Worm (Caenorhabditis elegans): ENCODE data around the gene hlh-25.

DNA sequence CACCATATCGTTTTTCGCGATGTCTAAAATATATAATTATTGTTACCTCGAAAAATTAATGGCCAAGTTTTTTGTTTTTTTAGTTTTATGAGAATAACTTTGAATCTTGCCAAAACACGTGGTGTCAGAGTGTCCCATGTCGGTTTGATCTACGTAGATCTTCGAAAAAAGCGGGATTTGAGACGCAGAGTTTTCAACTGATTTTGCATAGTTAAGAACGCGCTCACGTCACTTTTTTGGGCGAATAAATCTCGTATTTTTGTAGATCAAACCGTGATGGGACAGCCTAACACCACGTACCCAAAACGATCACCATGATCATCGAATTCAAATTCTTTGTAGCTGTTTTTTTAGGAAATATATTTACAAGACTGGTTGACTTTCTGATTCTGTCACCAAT, 37.5 kb upstream of the hlh-25 start:
- TF ChIP-seq nhr-11 (tag; optimal IDR thresholded peaks at IDR 0.05) (no peak), ctbp-1 (GFP tag; IDR thresholded peaks at IDR 0.05) (no peak), ama-1 (optimal IDR thresholded peaks at IDR 0.05) (no peak), nhr-10 (tag; optimal IDR thresholded peaks at IDR 0.05) (no peak), zfp-2 (tag; optimal IDR thresholded peaks at IDR 0.05) (no peak), unc-39 (tag; optimal IDR thresholded peaks at IDR 0.05) (no peak), lin-1 (GFP tag; IDR thresholded peaks at IDR 0.05) (no peak)
